Worm (Caenorhabditis elegans) whole organism, young adult: ENCODE data around the gene F02D8.4.

ENCODE experiments used
- lsl-1 ChIP-seq: fragments of 200-800 bp; sonication (Bioruptor generic); optimal IDR thresholded peaks from 2 replicates; lab custom pipeline; 2018; ENCODE audit warnings: mild to moderate bottlenecking, missing genetic modification characterization, moderate library complexity, missing compliant biosample characterization
- madf-3 ChIP-seq: fragments of 200-800 bp; sonication (Bioruptor generic); IDR thresholded peaks from 2 replicates; pipeline ENCODE4 v1.3.6; 2022; ENCODE audit warnings: missing genetic modification reagents, missing genetic modification characterization, missing compliant biosample characterization

- TF ChIP-seq madf-3 (no peak), lsl-1 (peak; percentile 80)
Observed at ce11 chrV:15028896-15029519, 44.3 kb downstream of the F02D8.4 start, which contains the start of gene F14H8.8.
